Fruit fly (Drosophila melanogaster): Measurements from ENCODE around the gene Lar.

The Lar gene

DNA sequence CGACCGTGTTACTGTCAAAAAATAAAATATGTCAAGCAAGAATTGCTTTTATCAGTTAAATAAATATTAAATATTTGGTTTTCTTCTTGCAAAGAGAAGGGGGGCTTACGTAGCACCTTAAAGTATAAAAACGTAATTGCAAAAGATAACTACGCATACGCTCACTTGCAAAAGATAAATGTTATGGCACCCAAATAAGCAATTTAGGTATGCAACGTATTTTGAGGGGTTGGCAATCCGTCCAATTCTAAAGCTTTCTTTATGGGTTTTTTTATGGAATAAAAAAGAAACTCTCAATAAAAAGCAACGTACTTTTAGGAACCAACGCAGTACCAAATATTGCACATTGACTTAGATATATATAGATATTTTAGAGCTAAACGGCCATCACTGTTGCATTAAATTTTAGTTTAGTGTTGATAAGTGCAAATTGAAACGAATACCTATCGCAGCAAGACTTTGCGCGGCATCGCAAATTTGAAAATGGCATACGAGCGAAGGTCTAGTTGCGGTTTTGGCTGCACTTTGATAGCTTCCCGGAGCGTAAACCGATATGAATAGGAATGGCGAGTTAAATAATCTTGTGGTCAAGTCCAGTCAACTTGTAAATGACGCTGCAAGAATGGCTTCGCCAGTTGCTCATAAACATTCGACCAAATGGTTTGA is 21.1 kb upstream of the Lar start, which contains the start of gene CG13077 (continued):
- TF ChIP-seq BEAF-32 (GFP tag; optimal IDR thresholded peaks at IDR 0.05) (peak; percentile 43), B-H2 (GFP tag; optimal IDR thresholded peaks at IDR 0.05) (no peak), fu2 (GFP tag; optimal IDR thresholded peaks at IDR 0.05) (no peak), CG18599 (GFP tag; optimal IDR thresholded peaks at IDR 0.05) (no peak), chinmo (GFP tag; IDR thresholded peaks at IDR 0.05; ENCODE audit: partially characterized antibody) (0 out of 4 replicates have a peak, but pooled peaks have one; percentile 63), CG12391 (tag; optimal IDR thresholded peaks at IDR 0.05) (no peak), Sox100B (GFP tag; optimal IDR thresholded peaks at IDR 0.05) (no peak), Ets97D (GFP tag; optimal IDR thresholded peaks at IDR 0.05) (no peak), bbx (GFP tag; IDR thresholded peaks at IDR 0.05; ENCODE audit: partially characterized antibody) (peak; percentile 70; the same call in 1 of the 2 replicates), CG7745 (tag; optimal IDR thresholded peaks at IDR 0.05) (no peak), phol (tag; optimal IDR thresholded peaks at IDR 0.05) (no peak), E2f1 (GFP tag; IDR thresholded peaks at IDR 0.05) (no peak), gfzf (GFP tag; optimal IDR thresholded peaks at IDR 0.05) (no peak), Sry-β (GFP tag; optimal IDR thresholded peaks at IDR 0.05) (peak; percentile 84), z (GFP tag; IDR thresholded peaks at IDR 0.05) (no peak), hbn (GFP tag; IDR thresholded peaks at IDR 0.05; ENCODE audit: partially characterized antibody) (peak; percentile 74; the same call in 1 of the 2 replicates), Dip2 (GFP tag; IDR thresholded peaks at IDR 0.05) (no peak), CG32772 (GFP tag; IDR thresholded peaks at IDR 0.05) (no peak), CG14050 (GFP tag; IDR thresholded peaks at IDR 0.05) (no peak), Med (GFP tag) (peak; percentile 64), cas (GFP tag; IDR thresholded peaks at IDR 0.05) (no peak), CG11696 (GFP tag; IDR thresholded peaks at IDR 0.05) (no peak), Lhr (GFP tag; optimal IDR thresholded peaks at IDR 0.05) (peak; percentile 13), CG16815 (GFP tag; optimal IDR thresholded peaks at IDR 0.05) (no peak), CG18011 (GFP tag; optimal IDR thresholded peaks at IDR 0.05) (peak; percentile 95), Taf1 (GFP tag; IDR thresholded peaks at IDR 0.05) (no peak), CG13287 (GFP tag; IDR thresholded peaks at IDR 0.05; ENCODE audit: partially characterized antibody) (peak; percentile 68), CG10267 (tag; optimal IDR thresholded peaks at IDR 0.05) (peak; percentile 87), Doc3 (GFP tag; IDR thresholded peaks at IDR 0.05; ENCODE audit: partially characterized antibody) (peak; percentile 76; the same call in 2 of the 3 replicates), CG17802 (tag; optimal IDR thresholded peaks at IDR 0.05) (no peak), pzg (GFP tag; optimal IDR thresholded peaks at IDR 0.05) (peak; percentile 9), pros (GFP tag; optimal IDR thresholded peaks at IDR 0.05) (no peak), stwl (tag; optimal IDR thresholded peaks at IDR 0.05) (peak; percentile 99), zen2 (GFP tag; IDR thresholded peaks at IDR 0.05; ENCODE audit: partially characterized antibody) (peak; percentile 87), sc (optimal IDR thresholded peaks at IDR 0.05) (no peak), sc (GFP tag; optimal IDR thresholded peaks at IDR 0.05) (no peak), amos (GFP tag; IDR thresholded peaks at IDR 0.05; ENCODE audit: partially characterized antibody) (peak; percentile 40; the same call in 1 of the 2 replicates), hth (optimal IDR thresholded peaks at IDR 0.05) (no peak), CG14860 (GFP tag; IDR thresholded peaks at IDR 0.05; ENCODE audit: partially characterized antibody) (0 out of 3 replicates have a peak, but pooled peaks have one; percentile 46), Bgb (GFP tag; IDR thresholded peaks at IDR 0.05; ENCODE audit: partially characterized antibody) (peak; percentile 59), ac (GFP tag; optimal IDR thresholded peaks at IDR 0.05) (no peak), sens (GFP tag) (peak; percentile 62), hb (GFP tag; IDR thresholded peaks at IDR 0.05; ENCODE audit: partially characterized antibody) (0 out of 3 replicates have a peak, but pooled peaks have one; percentile 27), inv (GFP tag; IDR thresholded peaks at IDR 0.05; ENCODE audit: partially characterized antibody) (no peak), gem (tag; optimal IDR thresholded peaks at IDR 0.05) (no peak), CG17912 (GFP tag; optimal IDR thresholded peaks at IDR 0.05) (no peak), E2f2 (GFP tag; IDR thresholded peaks at IDR 0.05) (peak; percentile 76), org-1 (GFP tag; optimal IDR thresholded peaks at IDR 0.05) (no peak)

All from whole organism, embryonic.